Worm (Caenorhabditis elegans) whole organism, mixed stage, embryonic: ENCODE measurements around the gene acr-16.
"Not testable (repeated sequence)": the region's sequence is repeated elsewhere in the genome, so short reads cannot be mapped to it uniquely, and the experiment has no call there.

Experiments
- ces-1 ChIP-seq: fragments of 150-350 bp; optimal IDR thresholded peaks from 2 replicates; lab custom pipeline; 2014; ENCODE audit warnings: missing biosample characterization, missing genetic modification reagents, missing genetic modification characterization
- lsy-2 ChIP-seq: fragments of 150-350 bp; optimal IDR thresholded peaks from 2 replicates; lab custom pipeline; 2014; ENCODE audit warnings: missing biosample characterization, missing genetic modification characterization
- mab-5 ChIP-seq: fragments of 150-350 bp; optimal IDR thresholded peaks from 2 replicates; lab custom pipeline; 2014; ENCODE audit warnings: missing biosample characterization, missing genetic modification characterization
- unc-39 ChIP-seq: fragments of 150-350 bp; optimal IDR thresholded peaks from 2 replicates; lab custom pipeline; 2014; ENCODE audit warnings: missing biosample characterization, missing genetic modification characterization
- unc-62 ChIP-seq: fragments of 150-350 bp; optimal IDR thresholded peaks from 2 replicates; lab custom pipeline; 2014; ENCODE audit warnings: missing biosample characterization, missing genetic modification reagents, missing genetic modification characterization

- TF ChIP-seq lsy-2 (tag; lab: Kevin White, UChicago); mab-5 (tag; lab: Kevin White, UChicago); ces-1 (GFP tag; lab: Kevin White, UChicago); unc-62 (GFP tag; lab: Kevin White, UChicago); unc-39 (tag; lab: Kevin White, UChicago): not testable (repeated sequence)
Observed at ce11 chrV:8574762-8575161, 13.7 kb downstream of the acr-16 start, which contains the start of gene F25G6.1.
